Fruit fly (Drosophila melanogaster) whole organism, embryonic: ENCODE results near the gene ATP7.

Experiments
- Adf1 ChIP-seq: fragments of 200-800 bp; sonication (Bioruptor generic); IDR thresholded peaks from 2 replicates; pipeline ENCODE4 v1.3.6; 2022; ENCODE audit warnings: missing biosample characterization, missing genetic modification characterization
- Blimp-1 ChIP-seq: fragments of 200-800 bp; sonication (Bioruptor generic); optimal IDR thresholded peaks from 3 replicates; lab custom pipeline; 2018; ENCODE audit warnings: missing biosample characterization, missing genetic modification characterization, mild to moderate bottlenecking, moderate library complexity, missing genetic modification reagents
- CG10267 ChIP-seq: fragments of 200-800 bp; sonication (Bioruptor generic); optimal IDR thresholded peaks from 2 replicates; lab custom pipeline; 2018; ENCODE audit warnings: missing biosample characterization, mild to moderate bottlenecking, missing genetic modification characterization, moderate library complexity
- CG10274 ChIP-seq: fragments of 200-800 bp; sonication (Bioruptor generic); optimal IDR thresholded peaks from 3 replicates; lab custom pipeline; 2017; ENCODE audit warnings: missing biosample characterization, mild to moderate bottlenecking, missing genetic modification characterization
- CG10565 ChIP-seq: fragments of 200-800 bp; sonication (Bioruptor generic); optimal IDR thresholded peaks from 3 replicates; lab custom pipeline; 2016; ENCODE audit warnings: missing biosample characterization, mild to moderate bottlenecking, missing genetic modification characterization
- CG12104 ChIP-seq: fragments of 200-800 bp; sonication (Bioruptor generic); optimal IDR thresholded peaks from 3 replicates; lab custom pipeline; 2016; ENCODE audit warnings: missing biosample characterization, missing genetic modification characterization
- CG14860 ChIP-seq: fragments of 200-800 bp; sonication (Bioruptor generic); IDR thresholded peaks from 3 replicates; pipeline ENCODE4 v1.3.6; 2022; ENCODE audit warnings: missing biosample characterization, missing genetic modification characterization; ENCODE audit not compliant: partially characterized antibody
- CG17359 ChIP-seq: fragments of 200-800 bp; sonication (Bioruptor generic); optimal IDR thresholded peaks from 3 replicates; lab custom pipeline; 2018; ENCODE audit warnings: missing biosample characterization, mild to moderate bottlenecking, missing genetic modification characterization, moderate library complexity
- CG18262 ChIP-seq: fragments of 200-800 bp; optimal IDR thresholded peaks from 3 replicates; lab custom pipeline; 2019; ENCODE audit warnings: missing biosample characterization, mild to moderate bottlenecking, missing genetic modification characterization, moderate library complexity
- CG2875 ChIP-seq: fragments of 200-800 bp; sonication (Bioruptor generic); optimal IDR thresholded peaks from 2 replicates; lab custom pipeline; 2017; ENCODE audit warnings: missing biosample characterization, mild to moderate bottlenecking, missing genetic modification characterization, missing genetic modification reagents
- CG30403 ChIP-seq: fragments of 200-800 bp; sonication (Bioruptor generic); optimal IDR thresholded peaks from 3 replicates; lab custom pipeline; 2016; ENCODE audit warnings: missing biosample characterization, missing genetic modification characterization
- CG34224 ChIP-seq: fragments of 200-800 bp; sonication (Bioruptor generic); IDR thresholded peaks from 3 replicates; pipeline ENCODE4 v1.3.6; 2022; ENCODE audit warnings: missing biosample characterization, missing genetic modification characterization; ENCODE audit not compliant: partially characterized antibody
- CG4730 ChIP-seq: fragments of 200-800 bp; sonication (Bioruptor generic); IDR thresholded peaks from 2 replicates; pipeline ENCODE4 v1.3.6; 2022; ENCODE audit warnings: missing biosample characterization, missing genetic modification characterization
- CG6654 ChIP-seq: fragments of 200-800 bp; sonication (Bioruptor generic); optimal IDR thresholded peaks from 2 replicates; lab custom pipeline; 2017; ENCODE audit warnings: missing biosample characterization, mild to moderate bottlenecking, missing genetic modification characterization
- CG7745 ChIP-seq: fragments of 200-800 bp; sonication (Bioruptor generic); optimal IDR thresholded peaks from 2 replicates; lab custom pipeline; 2018; ENCODE audit warnings: missing biosample characterization, mild to moderate bottlenecking, missing genetic modification characterization, moderate library complexity
- CG8478 ChIP-seq: fragments of >200 bp; optimal IDR thresholded peaks from 2 replicates; lab custom pipeline; 2018
- CG9932 ChIP-seq: fragments of 200-800 bp; sonication (Bioruptor generic); IDR thresholded peaks from 2 replicates; pipeline ENCODE4 v1.3.6; 2022; ENCODE audit warnings: missing biosample characterization, missing genetic modification characterization
- D ChIP-seq, 2 experiments: fragments of 200-800 bp in 1 of 2; fragments of >200 bp in 1 of 2; sonication (Bioruptor generic) in 1 of 2; optimal IDR thresholded peaks; 2 replicates in 1 of 2; 3 replicates in 1 of 2; lab custom pipeline; 2017; ENCODE audit warnings: mild to moderate bottlenecking in 1 of 2, missing biosample characterization in 1 of 2, missing genetic modification characterization in 1 of 2, missing genetic modification reagents in 1 of 2
- Dek ChIP-seq: fragments of 200-800 bp; sonication (Bioruptor generic); optimal IDR thresholded peaks from 3 replicates; lab custom pipeline; 2019; ENCODE audit warnings: missing biosample characterization, mild to moderate bottlenecking, missing genetic modification characterization, moderate library complexity
- HHEX ChIP-seq: fragments of 200-800 bp; sonication (Bioruptor generic); optimal IDR thresholded peaks from 3 replicates; lab custom pipeline; 2017; ENCODE audit warnings: missing biosample characterization, mild to moderate bottlenecking, missing genetic modification characterization, missing genetic modification reagents
- Hand ChIP-seq: fragments of 200-800 bp; sonication (Bioruptor generic); optimal IDR thresholded peaks from 2 replicates; lab custom pipeline; 2017; ENCODE audit warnings: mild to moderate bottlenecking, missing biosample characterization, missing genetic modification reagents, missing genetic modification characterization
- Sox102F ChIP-seq: fragments of 200-800 bp; sonication (Bioruptor generic); optimal IDR thresholded peaks from 2 replicates; lab custom pipeline; 2018; ENCODE audit warnings: missing biosample characterization, mild to moderate bottlenecking, missing genetic modification characterization, moderate library complexity
- Spps ChIP-seq: fragments of 200-800 bp; sonication (Bioruptor generic); optimal IDR thresholded peaks from 2 replicates; lab custom pipeline; 2018; ENCODE audit warnings: missing biosample characterization, mild to moderate bottlenecking, missing genetic modification characterization
- Stat92E ChIP-seq, 3 experiments: fragments of >200 bp in 2 of 3; fragments of 200-800 bp in 1 of 3; sonication (Bioruptor generic) in 1 of 3; optimal IDR thresholded peaks; 2 replicates each; lab custom pipeline; 2017 to 2019; ENCODE audit warnings: missing biosample characterization in 3 of 3, missing genetic modification characterization in 3 of 3, mild to moderate bottlenecking in 1 of 3, moderate library complexity in 1 of 3
- Tbp ChIP-seq: fragments of >200 bp; optimal IDR thresholded peaks from 2 replicates; lab custom pipeline; 2018; ENCODE audit warnings: missing biosample characterization, missing genetic modification characterization
- Usf ChIP-seq: fragments of 200-800 bp; sonication (Bioruptor generic); optimal IDR thresholded peaks from 2 replicates; lab custom pipeline; 2017; ENCODE audit warnings: missing genotype, missing biosample characterization, missing genetic modification characterization
- Xrp1 ChIP-seq: fragments of 200-800 bp; sonication (Bioruptor generic); IDR thresholded peaks from 2 replicates; pipeline ENCODE4 v1.3.6; 2022; ENCODE audit warnings: missing biosample characterization, missing genetic modification characterization
- ara ChIP-seq: fragments of 200-800 bp; sonication (Bioruptor generic); IDR thresholded peaks from 2 replicates; pipeline ENCODE4 v1.3.6; 2022; ENCODE audit warnings: missing biosample characterization, missing genetic modification characterization
- caup ChIP-seq: fragments of 200-800 bp; sonication (Bioruptor generic); optimal IDR thresholded peaks from 3 replicates; lab custom pipeline; 2017; ENCODE audit warnings: missing biosample characterization, mild to moderate bottlenecking, missing genetic modification characterization, moderate library complexity; ENCODE audit not compliant: severe bottlenecking
- cwo ChIP-seq: fragments of 200-800 bp; sonication (Bioruptor generic); optimal IDR thresholded peaks from 3 replicates; lab custom pipeline; 2017; ENCODE audit warnings: missing biosample characterization, missing genetic modification characterization, mild to moderate bottlenecking, moderate library complexity, missing genetic modification reagents
- grn ChIP-seq: fragments of 200-800 bp; sonication (Bioruptor generic); optimal IDR thresholded peaks from 3 replicates; lab custom pipeline; 2017; ENCODE audit warnings: missing biosample characterization, missing genetic modification characterization
- her ChIP-seq: fragments of 200-800 bp; sonication (Bioruptor generic); optimal IDR thresholded peaks from 2 replicates; lab custom pipeline; 2016; ENCODE audit warnings: missing biosample characterization, missing genetic modification characterization
- jing ChIP-seq: fragments of 200-800 bp; sonication (Bioruptor generic); optimal IDR thresholded peaks from 2 replicates; lab custom pipeline; 2018; ENCODE audit warnings: missing biosample characterization, mild to moderate bottlenecking, missing genetic modification characterization
- ken ChIP-seq: fragments of 200-800 bp; sonication (Bioruptor generic); IDR thresholded peaks from 3 replicates; pipeline ENCODE4 v1.3.6; 2022; ENCODE audit warnings: missing biosample characterization, missing genetic modification characterization
- klu ChIP-seq: fragments of 200-800 bp; sonication (Bioruptor generic); IDR thresholded peaks from 2 replicates; pipeline ENCODE4 v1.3.6; 2022; ENCODE audit warnings: missing biosample characterization, missing genetic modification characterization
- knrl ChIP-seq: fragments of 200-800 bp; sonication (Bioruptor generic); IDR thresholded peaks from 3 replicates; pipeline ENCODE4 v1.3.6; 2022; ENCODE audit warnings: missing biosample characterization, missing genetic modification characterization; ENCODE audit not compliant: partially characterized antibody
- mld ChIP-seq: fragments of 200-800 bp; sonication (Bioruptor generic); IDR thresholded peaks from 3 replicates; pipeline ENCODE4 v1.3.6; 2022; ENCODE audit warnings: missing biosample characterization, missing genetic modification characterization; ENCODE audit not compliant: partially characterized antibody
- pum ChIP-seq: fragments of 200-800 bp; sonication (Bioruptor generic); optimal IDR thresholded peaks from 2 replicates; lab custom pipeline; 2016; ENCODE audit warnings: missing biosample characterization, missing genetic modification characterization
- sens ChIP-seq: fragments of 200-800 bp; sonication (Bioruptor generic); peaks from one replicate; lab custom pipeline; 2016; ENCODE audit warnings: missing biosample characterization, missing genetic modification characterization
- stwl ChIP-seq: fragments of 200-800 bp; sonication (Bioruptor generic); optimal IDR thresholded peaks from 3 replicates; lab custom pipeline; 2018; ENCODE audit warnings: missing biosample characterization, mild to moderate bottlenecking, missing genetic modification characterization, moderate library complexity
- tap ChIP-seq: fragments of 200-800 bp; optimal IDR thresholded peaks from 3 replicates; lab custom pipeline; 2019; ENCODE audit warnings: missing biosample characterization, mild to moderate bottlenecking, missing genetic modification characterization, moderate library complexity
- tup ChIP-seq: fragments of 200-800 bp; sonication (Bioruptor generic); optimal IDR thresholded peaks from 2 replicates; lab custom pipeline; 2016; ENCODE audit warnings: missing biosample characterization, mild to moderate bottlenecking, missing genetic modification characterization, moderate library complexity
- vnd ChIP-seq: fragments of 200-800 bp; sonication (Bioruptor generic); IDR thresholded peaks from 3 replicates; pipeline ENCODE4 v1.3.6; 2022; ENCODE audit warnings: missing biosample characterization, missing genetic modification characterization; ENCODE audit not compliant: partially characterized antibody
- vvl ChIP-seq: fragments of 200-800 bp; sonication (Bioruptor generic); IDR thresholded peaks from 2 replicates; pipeline ENCODE4 v1.3.6; 2022; ENCODE audit warnings: missing biosample characterization, missing genetic modification characterization
- zen2 ChIP-seq: fragments of 200-800 bp; sonication (Bioruptor generic); IDR thresholded peaks from 3 replicates; pipeline ENCODE4 v1.3.6; 2022; ENCODE audit warnings: missing biosample characterization, missing genetic modification characterization; ENCODE audit not compliant: partially characterized antibody

ATP7 gene

DNA sequence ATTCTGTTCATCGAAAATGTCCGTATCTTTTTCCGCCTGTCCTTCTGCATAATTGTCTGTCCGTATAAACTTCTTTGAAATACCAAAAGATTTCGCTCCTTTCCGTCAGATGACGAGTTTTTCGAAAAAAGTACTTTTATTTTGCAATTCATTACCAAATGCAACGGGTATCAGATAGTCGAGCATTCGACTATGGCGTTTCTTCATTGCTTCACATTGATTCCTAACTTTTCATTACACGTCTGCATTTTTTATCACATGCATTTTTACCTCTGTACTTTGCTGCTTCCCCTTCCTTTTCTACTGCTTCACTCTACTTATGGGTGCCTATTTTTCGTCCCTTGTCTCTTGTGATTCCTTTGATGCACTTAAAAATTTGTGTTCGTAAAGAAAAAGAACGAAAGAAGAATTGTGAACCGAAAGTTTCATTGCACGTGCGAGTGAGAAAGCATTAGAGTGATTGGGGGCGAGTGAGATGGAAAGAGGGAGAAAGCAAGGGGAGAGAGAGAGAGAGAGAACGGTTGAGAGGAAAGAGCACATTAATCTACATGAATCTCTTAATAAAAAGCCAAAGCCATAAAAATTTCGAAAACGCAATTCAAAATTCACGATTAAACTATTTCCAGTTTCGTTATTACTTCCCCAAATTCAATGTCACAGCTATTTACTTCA is 26.4 kb upstream of the ATP7 start (continued):
- TF ChIP-seq Adf1 (GFP tag; lab: Robert Waterston, UW) = no peak
- no peak for TF ChIP-seq Blimp-1 (GFP tag; lab: Kevin White, UChicago)
- TF ChIP-seq CG30403 (GFP tag; lab: Kevin White, UChicago) = no peak
- no peak for TF ChIP-seq knrl (GFP tag; lab: Robert Waterston, UW)
- no peak for TF ChIP-seq CG10274
- TF ChIP-seq CG10565 (GFP tag; lab: Kevin White, UChicago) = no peak
- no peak for TF ChIP-seq Sox102F (GFP tag; lab: Kevin White, UChicago)
- TF ChIP-seq CG14860 (GFP tag; lab: Robert Waterston, UW) = peak; percentile 78
- no peak for TF ChIP-seq her (GFP tag; lab: Kevin White, UChicago)
- 0 out of 3 replicates have a peak, but pooled peaks have one; percentile 27 for TF ChIP-seq vnd (GFP tag; lab: Robert Waterston, UW)
- TF ChIP-seq caup (GFP tag; lab: Kevin White, UChicago) = no peak
- TF ChIP-seq sens = no peak
- TF ChIP-seq CG4730 (GFP tag; lab: Robert Waterston, UW) = no peak
- no peak for TF ChIP-seq CG18262
- TF ChIP-seq jing (GFP tag; lab: Kevin White, UChicago) = no peak
- no peak for TF ChIP-seq Hand
- no peak for TF ChIP-seq zen2 (GFP tag; lab: Robert Waterston, UW)
- no peak for TF ChIP-seq stwl (tag; lab: Kevin White, UChicago)
- TF ChIP-seq grn (GFP tag; lab: Kevin White, UChicago) = no peak
- no peak for TF ChIP-seq D (optimal IDR thresholded peaks at IDR 0.05; lab: Kevin White, UChicago)
- no peak for TF ChIP-seq D (GFP tag; optimal IDR thresholded peaks at IDR 0.05; lab: Kevin White, UChicago)
- TF ChIP-seq CG34224 (GFP tag; lab: Robert Waterston, UW) = 0 out of 3 replicates have a peak, but pooled peaks have one; percentile 31
- no peak for TF ChIP-seq cwo
- TF ChIP-seq Spps (tag; lab: Kevin White, UChicago) = no peak
- TF ChIP-seq vvl = no peak
- TF ChIP-seq CG8478 = peak; percentile 64
- no peak for TF ChIP-seq CG6654 (GFP tag; lab: Kevin White, UChicago)
- no peak for TF ChIP-seq Usf (GFP tag; lab: Kevin White, UChicago)
- no peak for TF ChIP-seq klu (GFP tag; lab: Robert Waterston, UW)
- TF ChIP-seq pum (GFP tag; lab: Kevin White, UChicago) = no peak
- TF ChIP-seq Stat92E (GFP tag; optimal IDR thresholded peaks at IDR 0.05; lab: Kevin White, UChicago) = no peak
- no peak for TF ChIP-seq CG10267
- no peak for TF ChIP-seq tap (tag; lab: Kevin White, UChicago)
- no peak for TF ChIP-seq ken (GFP tag; lab: Robert Waterston, UW)
- no peak for TF ChIP-seq HHEX (GFP tag; lab: Kevin White, UChicago)
- 0 out of 3 replicates have a peak, but pooled peaks have one; percentile 20 for TF ChIP-seq mld (GFP tag; lab: Robert Waterston, UW)
- no peak for TF ChIP-seq tup (GFP tag; lab: Kevin White, UChicago)

DNA sequence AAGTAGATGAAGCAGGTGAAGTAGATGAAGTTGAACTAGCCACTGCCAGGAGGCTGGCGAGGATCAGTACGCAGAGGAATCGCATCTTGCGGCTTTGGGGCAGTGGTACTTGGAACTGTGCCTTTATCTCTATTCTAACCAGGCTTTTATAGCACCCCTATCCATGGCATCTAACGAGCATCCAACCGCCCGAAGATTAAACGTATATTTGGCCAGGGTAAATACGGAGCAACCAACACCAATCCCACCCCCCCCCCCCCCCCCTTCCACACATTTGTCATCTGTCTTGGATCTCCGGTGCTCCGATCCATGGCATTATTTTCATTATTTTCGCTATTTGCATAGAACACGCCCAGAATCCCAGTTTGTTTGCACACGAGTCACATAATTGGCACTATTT is 16.9 kb upstream of the ATP7 start, which contains the start of gene CG15741:
TSS of gene CG15741 (minus strand) at position 101 of the 400 bp plus-strand sequence.
- TF ChIP-seq CG9932 (GFP tag; lab: Robert Waterston, UW) (no peak), CG17359 (tag; lab: Kevin White, UChicago) (no peak), CG2875 (GFP tag; lab: Kevin White, UChicago) (no peak), Tbp (GFP tag; lab: Kevin White, UChicago) (no peak), tap (tag; lab: Kevin White, UChicago) (no peak), CG34224 (GFP tag; lab: Robert Waterston, UW) (no peak), Dek (tag; lab: Kevin White, UChicago) (no peak), CG12104 (GFP tag; lab: Kevin White, UChicago) (no peak), Xrp1 (GFP tag; lab: Robert Waterston, UW) (no peak), Spps (tag; lab: Kevin White, UChicago) (no peak), CG7745 (no peak), ara (GFP tag; lab: Robert Waterston, UW) (no peak)
